Fruit fly (Drosophila melanogaster) whole organism, pupa: ENCODE data around the gene CG31954.

Source experiments
- CG10348 ChIP-seq: fragments of 200-800 bp; sonication (Bioruptor generic); IDR thresholded peaks from 2 replicates; pipeline ENCODE4 v1.3.6; 2022; ENCODE audit warnings: missing biosample characterization, missing genetic modification characterization
- CG13204 ChIP-seq: fragments of 200-800 bp; sonication (Bioruptor generic); optimal IDR thresholded peaks from 2 replicates; lab custom pipeline; 2018; ENCODE audit warnings: missing biosample characterization, mild to moderate bottlenecking, missing genetic modification characterization, moderate library complexity
- CG9948 ChIP-seq: fragments of 200-800 bp; sonication (Bioruptor generic); optimal IDR thresholded peaks from 2 replicates; lab custom pipeline; 2018; ENCODE audit warnings: missing biosample characterization, mild to moderate bottlenecking, missing genetic modification characterization, moderate library complexity
- D1 ChIP-seq: fragments of 200-800 bp; sonication (Bioruptor generic); optimal IDR thresholded peaks from 2 replicates; lab custom pipeline; 2018; ENCODE audit warnings: missing biosample characterization, mild to moderate bottlenecking, missing genetic modification characterization, moderate library complexity
- Pif1A ChIP-seq: fragments of 200-800 bp; sonication (Bioruptor generic); optimal IDR thresholded peaks from 3 replicates; lab custom pipeline; 2016; ENCODE audit warnings: missing biosample characterization, missing genetic modification characterization
- Snoo ChIP-seq: fragments of 200-800 bp; sonication (Bioruptor generic); optimal IDR thresholded peaks from 3 replicates; lab custom pipeline; 2017; ENCODE audit warnings: missing biosample characterization, mild to moderate bottlenecking, missing genetic modification characterization, inconsistent platforms
- rn ChIP-seq: fragments of 200-800 bp; sonication (Bioruptor generic); IDR thresholded peaks from 2 replicates; pipeline ENCODE4 v1.3.6; 2022; ENCODE audit warnings: missing biosample characterization, missing genetic modification characterization

dm6 chr2L:3475948-3476347 lies 34.0 kb downstream of the CG31954 start:
- TF ChIP-seq Pif1A (no peak), D1 (no peak), CG9948 (no peak), rn (no peak), CG10348 (GFP tag; lab: Robert Waterston, UW) (no peak), CG13204 (GFP tag; lab: Kevin White, UChicago) (no peak), Snoo (tag; lab: Kevin White, UChicago) (no peak)
